Fruit fly (Drosophila melanogaster): ENCODE measurements around the gene Octalpha2R.

Octalpha2R gene

dm6 chr3R:18785741-18786140 lies 63.3 kb downstream of the Octalpha2R start (continued):
- TF ChIP-seq ci (GFP tag; IDR thresholded peaks at IDR 0.05), result peak; percentile 50; the same call in 1 of the 3 replicates
- TF ChIP-seq CG1529 (GFP tag; optimal IDR thresholded peaks at IDR 0.05), result peak; percentile 61
- TF ChIP-seq CG6813 (GFP tag; optimal IDR thresholded peaks at IDR 0.05), result peak; percentile 21
- no peak for TF ChIP-seq Hr39 (optimal IDR thresholded peaks at IDR 0.05)
- no peak for TF ChIP-seq CG9876 (GFP tag; optimal IDR thresholded peaks at IDR 0.05)
- TF ChIP-seq CG10959 (GFP tag; IDR thresholded peaks at IDR 0.05), result no peak
- no peak for TF ChIP-seq CG6272 (GFP tag; IDR thresholded peaks at IDR 0.05)
- TF ChIP-seq esg (GFP tag; conservative IDR thresholded peaks at IDR 0.05), result no peak
- TF ChIP-seq CG3407 (GFP tag; optimal IDR thresholded peaks at IDR 0.05), result peak; percentile 59
- no peak for TF ChIP-seq Xrp1 (GFP tag; IDR thresholded peaks at IDR 0.05)
- peak; percentile 64 for TF ChIP-seq lab (GFP tag; optimal IDR thresholded peaks at IDR 0.05)
- peak; percentile 19 for TF ChIP-seq CG17385 (GFP tag; optimal IDR thresholded peaks at IDR 0.05)
- TF ChIP-seq az2 (GFP tag; optimal IDR thresholded peaks at IDR 0.05), result no peak
- no peak for TF ChIP-seq lmd (GFP tag; IDR thresholded peaks at IDR 0.05)
- no peak for TF ChIP-seq D19B (GFP tag; optimal IDR thresholded peaks at IDR 0.05)
- no peak for TF ChIP-seq sc (optimal IDR thresholded peaks at IDR 0.05)
- TF ChIP-seq sc (GFP tag; optimal IDR thresholded peaks at IDR 0.05), result peak; percentile 48
- TF ChIP-seq CG31441 (GFP tag; IDR thresholded peaks at IDR 0.05), result peak; percentile 51
- peak; percentile 62 for TF ChIP-seq CG10431 (GFP tag; optimal IDR thresholded peaks at IDR 0.05)
- TF ChIP-seq CG42726 (GFP tag; IDR thresholded peaks at IDR 0.05; ENCODE audit: partially characterized antibody), result no peak
- TF ChIP-seq bigmax (GFP tag; optimal IDR thresholded peaks at IDR 0.05), result no peak
- no peak for TF ChIP-seq CG11695 (GFP tag; IDR thresholded peaks at IDR 0.05)
- no peak for TF ChIP-seq CG12942 (GFP tag; optimal IDR thresholded peaks at IDR 0.05)
- no peak for TF ChIP-seq CG7271 (tag; optimal IDR thresholded peaks at IDR 0.05)
- no peak for TF ChIP-seq CG7357 (GFP tag; IDR thresholded peaks at IDR 0.05)
- TF ChIP-seq Fer2 (tag; optimal IDR thresholded peaks at IDR 0.05), result no peak
- peak; percentile 23 for TF ChIP-seq CG1603 (tag; optimal IDR thresholded peaks at IDR 0.05)
- TF ChIP-seq Gug (GFP tag; IDR thresholded peaks at IDR 0.05), result no peak
- no peak for TF ChIP-seq CG8765 (GFP tag; IDR thresholded peaks at IDR 0.05)
- TF ChIP-seq kni (GFP tag; optimal IDR thresholded peaks at IDR 0.05), result peak; percentile 46
- TF ChIP-seq CG17829 (tag; optimal IDR thresholded peaks at IDR 0.05), result no peak
- peak; percentile 23 for TF ChIP-seq CG31365 (tag; optimal IDR thresholded peaks at IDR 0.05)
- no peak for TF ChIP-seq cad (GFP tag; optimal IDR thresholded peaks at IDR 0.05)
- no peak for TF ChIP-seq CG18476 (GFP tag; optimal IDR thresholded peaks at IDR 0.05)
- peak; percentile 22 for TF ChIP-seq CG6254 (GFP tag; optimal IDR thresholded peaks at IDR 0.05)
- no peak for TF ChIP-seq MESR4 (GFP tag; optimal IDR thresholded peaks at IDR 0.05)
- no peak for TF ChIP-seq scrt (GFP tag; optimal IDR thresholded peaks at IDR 0.05)
- peak; percentile 48 for TF ChIP-seq CG18599 (GFP tag; optimal IDR thresholded peaks at IDR 0.05)
- TF ChIP-seq CG11398 (GFP tag; optimal IDR thresholded peaks at IDR 0.05), result no peak
- peak; percentile 5 for TF ChIP-seq Nf-YB (GFP tag; optimal IDR thresholded peaks at IDR 0.05)
- TF ChIP-seq gcm (GFP tag; optimal IDR thresholded peaks at IDR 0.05), result peak; percentile 5
- peak; percentile 16 for TF ChIP-seq CG5180 (GFP tag; optimal IDR thresholded peaks at IDR 0.05)
- TF ChIP-seq CG6765 (GFP tag; optimal IDR thresholded peaks at IDR 0.05), result no peak
- TF ChIP-seq CG6683 (GFP tag; optimal IDR thresholded peaks at IDR 0.05), result no peak
- no peak for TF ChIP-seq CG12769 (tag; optimal IDR thresholded peaks at IDR 0.05)
- TF ChIP-seq Dip2 (GFP tag; IDR thresholded peaks at IDR 0.05), result no peak
- peak; percentile 67 for TF ChIP-seq CG2875 (GFP tag; optimal IDR thresholded peaks at IDR 0.05)
- peak; percentile 25 for TF ChIP-seq ewg (GFP tag; optimal IDR thresholded peaks at IDR 0.05)
- TF ChIP-seq trem (tag; optimal IDR thresholded peaks at IDR 0.05), result no peak
- TF ChIP-seq pb (GFP tag; optimal IDR thresholded peaks at IDR 0.05), result no peak
- no peak for TF ChIP-seq lbe (GFP tag; optimal IDR thresholded peaks at IDR 0.05)
- TF ChIP-seq crol (GFP tag; IDR thresholded peaks at IDR 0.05), result no peak

Measured in whole organism, embryonic.